Worm (Caenorhabditis elegans) whole organism, dauer: ENCODE data around the gene F54D10.7.
"Not testable (repeated sequence)": the region's sequence is repeated elsewhere in the genome, so short reads cannot be mapped to it uniquely, and the experiment has no call there.

ENCODE experiments used
- unc-62 ChIP-seq: sonication (generic microtip); optimal IDR thresholded peaks from 2 replicates; lab custom pipeline; 2017; ENCODE audit warnings: missing biosample characterization, missing genetic modification reagents, missing genetic modification characterization

F54D10.7 gene

DNA sequence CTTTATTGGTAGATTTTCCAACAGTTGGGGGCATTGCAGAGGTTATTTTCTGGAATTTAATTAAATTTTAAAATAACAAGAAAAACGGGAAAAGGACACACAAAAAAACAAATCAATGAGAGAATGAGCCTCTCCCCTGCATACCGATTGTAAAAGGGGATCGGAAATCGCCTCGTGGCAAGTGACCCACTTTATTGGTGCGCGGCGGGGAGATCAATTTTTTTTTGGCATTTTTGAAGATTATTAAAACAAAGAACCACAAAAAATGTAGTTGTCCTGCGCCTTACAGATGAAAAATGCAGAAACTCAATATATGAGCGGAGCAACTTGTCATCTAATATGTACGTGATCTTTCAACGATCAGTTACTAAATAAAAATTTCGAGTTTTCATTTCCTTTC is at the start of gene F54D10.7:
F54D10.7 (minus strand) TSS at position 49 of the 400 bp plus-strand sequence.
- no peak for TF ChIP-seq unc-62 (GFP tag; lab: Kevin White, UChicago)

DNA sequence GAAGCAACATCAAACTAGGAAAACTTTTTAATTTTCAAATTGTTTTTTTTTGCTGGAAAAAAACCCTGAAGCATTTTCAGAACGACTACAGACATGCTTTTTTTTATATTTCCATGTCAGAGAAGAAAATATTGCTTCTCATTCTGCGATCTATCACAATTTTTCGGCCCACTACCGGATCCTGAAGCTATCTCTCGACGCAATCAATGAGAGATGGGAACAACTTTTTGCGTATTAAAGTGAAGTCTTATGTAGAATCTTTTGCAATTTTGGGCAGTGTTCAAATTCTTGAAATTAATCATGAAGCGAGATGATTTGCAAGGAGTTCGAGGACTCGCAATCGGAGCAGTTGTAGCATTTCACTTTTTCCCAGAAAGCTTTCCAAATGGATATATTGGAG is 48.5 kb upstream of the F54D10.7 start, which contains the start of gene oac-10:
oac-10 (plus strand) TSS at position 301 of the 400 bp plus-strand sequence.
- no peak for TF ChIP-seq unc-62 (GFP tag; lab: Kevin White, UChicago)

DNA sequence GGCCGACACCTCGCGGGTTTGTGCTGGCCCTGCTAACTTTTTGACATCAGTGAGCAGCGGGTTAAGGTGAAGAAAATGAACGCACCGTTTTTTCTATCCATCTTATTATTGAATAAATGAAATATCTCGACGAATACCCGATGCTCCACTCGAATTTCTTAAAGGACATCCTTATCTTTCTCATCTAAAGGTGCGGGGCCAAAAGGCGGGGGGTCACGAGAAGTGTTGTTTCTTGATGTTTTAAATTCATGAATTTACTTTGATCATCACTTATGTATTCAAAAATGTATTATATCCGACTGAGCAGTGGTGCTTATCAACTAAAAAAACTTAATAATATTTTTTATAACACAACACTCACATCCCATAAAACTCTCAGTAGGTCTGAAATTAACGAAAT is 43.6 kb upstream of the F54D10.7 start, which contains the start of gene nhr-261:
nhr-261 (minus strand) TSS at position 101 of the 400 bp plus-strand sequence.
- no peak for TF ChIP-seq unc-62 (GFP tag; lab: Kevin White, UChicago)

DNA sequence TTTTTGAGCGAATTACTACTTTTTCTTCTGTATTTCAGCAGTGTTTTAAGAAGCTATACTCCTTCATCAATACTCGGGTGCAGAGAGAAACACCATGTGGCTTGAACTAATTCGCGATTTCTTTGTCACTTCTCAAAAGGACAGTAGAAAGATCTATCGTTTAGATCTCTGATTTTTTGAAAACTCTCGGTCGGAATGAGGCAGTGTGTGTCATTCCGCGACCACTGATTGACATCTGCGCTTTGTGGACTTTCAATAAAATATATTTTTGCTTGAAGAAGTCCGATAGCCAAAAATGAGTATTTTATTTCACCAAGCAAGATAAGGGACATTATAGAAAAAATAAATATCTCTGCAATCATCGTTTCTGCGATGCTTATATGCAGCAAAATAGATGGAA is 41.0 kb upstream of the F54D10.7 start:
- no peak for TF ChIP-seq unc-62 (GFP tag; lab: Kevin White, UChicago)

DNA sequence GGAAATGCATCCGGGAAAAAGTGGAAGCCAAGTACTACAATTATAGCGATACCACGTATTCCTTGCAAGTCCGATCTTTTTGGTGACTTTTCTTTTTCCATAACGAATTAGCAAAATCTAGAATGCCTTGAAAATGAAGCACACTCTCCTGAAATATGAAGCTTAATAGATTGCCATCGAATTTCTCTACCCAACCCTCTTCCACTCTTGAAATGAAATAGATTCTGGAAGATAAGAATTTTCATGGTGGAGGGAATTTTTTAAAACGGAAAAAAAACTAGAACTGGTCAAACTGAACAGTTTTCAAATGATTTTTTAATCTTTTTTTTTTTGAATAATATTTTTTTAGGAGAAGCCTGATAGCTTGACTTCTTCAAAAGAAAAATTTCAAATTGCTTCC is 39.7 kb upstream of the F54D10.7 start, which contains the start of gene oac-11:
oac-11 (minus strand) TSS at position 101 of the 400 bp plus-strand sequence.
- TF ChIP-seq unc-62 (GFP tag; lab: Kevin White, UChicago): no peak

DNA sequence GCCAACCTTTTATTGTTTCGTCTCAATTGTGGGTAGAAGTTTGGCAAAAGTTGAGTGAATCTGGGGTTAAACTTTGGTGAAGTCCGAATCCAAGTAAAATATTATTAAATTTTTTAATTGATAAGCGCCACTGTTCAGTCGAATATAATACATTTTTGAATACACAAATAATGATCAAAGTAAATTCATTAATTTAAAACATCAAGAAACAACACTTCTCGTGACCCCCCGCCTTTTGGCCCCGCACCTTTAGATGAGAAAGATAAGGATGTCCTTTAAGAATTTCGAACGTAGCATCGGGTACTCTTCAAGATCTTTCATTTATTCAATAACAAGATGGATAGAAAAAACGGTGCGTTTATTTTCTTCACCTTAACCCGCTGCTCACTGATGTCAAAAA is 31.6 kb upstream of the F54D10.7 start, which contains the start of gene nhr-257:
nhr-257 (plus strand) TSS at position 301 of the 400 bp plus-strand sequence.
- TF ChIP-seq unc-62 (GFP tag; lab: Kevin White, UChicago): no peak

DNA sequence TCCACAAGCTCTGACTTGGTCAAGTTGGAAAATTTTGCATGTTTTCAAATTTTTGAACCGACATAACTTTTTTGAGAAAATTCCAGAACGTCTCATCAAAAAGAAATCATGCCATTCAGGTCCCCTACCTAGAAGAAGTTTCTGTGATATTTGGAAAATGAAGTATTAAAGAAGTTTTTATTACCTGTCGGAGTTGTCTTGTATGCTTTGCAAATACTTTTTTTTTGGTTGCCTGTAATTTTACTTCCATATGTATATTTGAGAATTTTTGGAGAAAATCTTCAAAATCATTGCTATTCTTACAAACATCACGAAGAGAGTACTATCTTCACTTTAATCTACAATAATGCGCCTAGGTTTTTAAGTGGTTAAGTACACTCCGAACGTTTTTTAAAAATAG is 29.6 kb upstream of the F54D10.7 start, which contains the start of gene nhr-72:
nhr-72 (minus strand) TSS at position 101 of the 400 bp plus-strand sequence.
- TF ChIP-seq unc-62 (GFP tag; lab: Kevin White, UChicago): no peak

DNA sequence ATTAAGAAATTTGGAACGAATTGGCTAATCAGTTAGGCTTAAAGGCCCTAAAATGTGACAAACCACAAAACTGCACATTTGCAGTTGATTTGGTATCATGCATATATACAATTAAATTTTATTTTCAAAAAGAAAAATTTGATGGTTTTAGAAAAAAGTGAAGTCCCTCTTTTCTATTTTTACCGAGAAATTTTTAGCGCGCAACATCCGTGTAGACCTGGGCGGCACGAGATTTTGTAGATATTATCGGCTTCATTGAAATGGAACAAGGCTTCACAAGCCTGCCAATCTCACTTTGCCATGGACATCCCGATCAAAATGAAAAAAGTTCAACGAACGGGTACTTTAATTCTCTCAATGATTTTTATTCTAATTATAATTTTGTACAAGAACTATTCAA is 24.9 kb upstream of the F54D10.7 start, which contains the start of gene C17A2.2:
C17A2.2 (plus strand) TSS at position 301 of the 400 bp plus-strand sequence.
- no peak for TF ChIP-seq unc-62 (GFP tag; lab: Kevin White, UChicago)

DNA sequence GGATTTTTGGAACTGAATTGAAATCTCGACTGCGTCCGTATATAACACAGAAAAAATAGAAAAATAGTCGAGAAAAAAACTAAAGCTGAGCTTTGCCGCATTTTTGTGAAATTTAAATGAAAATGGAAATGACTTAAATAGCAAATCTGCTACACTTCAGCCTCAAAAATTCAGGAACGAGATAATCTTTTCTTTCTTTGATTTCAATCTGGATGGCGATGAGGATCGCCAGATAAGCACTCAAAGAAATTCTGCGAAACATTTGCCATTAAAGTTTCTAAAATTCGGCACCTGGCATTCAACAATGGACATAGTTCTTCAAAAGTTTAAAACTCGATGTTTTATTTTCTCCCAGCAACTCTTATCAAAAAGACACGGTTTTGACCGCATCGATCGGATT is 22.2 kb upstream of the F54D10.7 start, which contains the start of the genes C17A2.7 and C17A2.3:
C17A2.7 (minus strand) TSS at position 101 of the 400 bp plus-strand sequence.
C17A2.3 (plus strand) TSS at position 305 of the 400 bp plus-strand sequence.
- no peak for TF ChIP-seq unc-62 (GFP tag; lab: Kevin White, UChicago)

DNA sequence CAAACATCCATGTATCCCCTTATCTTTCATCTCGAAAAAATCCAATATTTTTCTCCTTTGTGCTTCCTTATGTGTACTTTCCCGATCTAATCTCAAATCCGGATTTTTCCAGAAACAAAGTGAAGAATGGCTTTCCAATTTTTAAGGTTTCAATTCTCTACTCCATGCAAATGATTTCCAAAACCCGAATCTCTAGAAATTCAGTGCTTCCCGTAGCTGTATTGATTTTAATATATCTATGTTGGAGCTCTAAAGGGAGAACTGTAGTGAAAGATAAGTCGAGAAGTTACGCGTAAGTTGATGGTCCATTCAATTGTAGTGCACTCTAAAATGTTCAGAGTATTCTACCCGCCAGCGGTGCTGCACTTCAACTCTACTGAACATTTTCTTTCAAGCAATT is 18.5 kb upstream of the F54D10.7 start, which contains the start of gene C17A2.4:
C17A2.4 (plus strand) TSS at position 301 of the 400 bp plus-strand sequence.
- no peak for TF ChIP-seq unc-62 (GFP tag; lab: Kevin White, UChicago)

DNA sequence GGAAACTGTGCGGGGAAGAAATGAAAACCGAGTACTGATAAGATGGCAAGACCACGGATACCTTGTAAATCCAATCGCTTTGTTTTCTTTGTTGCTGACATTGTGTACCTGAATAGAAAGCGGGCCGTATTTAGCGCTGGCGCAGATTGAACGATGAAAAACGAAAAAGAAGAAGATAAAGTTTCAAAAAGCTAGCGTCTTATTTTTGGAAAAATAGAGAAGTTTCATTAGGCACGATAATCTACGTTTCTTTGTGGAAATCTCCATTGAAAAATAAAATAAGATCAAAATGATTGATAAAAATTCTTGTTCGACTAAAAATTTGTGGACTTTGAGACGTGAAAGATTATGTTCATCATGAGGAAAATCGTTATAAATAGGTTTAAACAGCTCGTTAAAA is 14.8 kb upstream of the F54D10.7 start, which contains the start of gene oac-4:
oac-4 (minus strand) TSS at position 101 of the 400 bp plus-strand sequence.
- no peak for TF ChIP-seq unc-62 (GFP tag; lab: Kevin White, UChicago)

DNA sequence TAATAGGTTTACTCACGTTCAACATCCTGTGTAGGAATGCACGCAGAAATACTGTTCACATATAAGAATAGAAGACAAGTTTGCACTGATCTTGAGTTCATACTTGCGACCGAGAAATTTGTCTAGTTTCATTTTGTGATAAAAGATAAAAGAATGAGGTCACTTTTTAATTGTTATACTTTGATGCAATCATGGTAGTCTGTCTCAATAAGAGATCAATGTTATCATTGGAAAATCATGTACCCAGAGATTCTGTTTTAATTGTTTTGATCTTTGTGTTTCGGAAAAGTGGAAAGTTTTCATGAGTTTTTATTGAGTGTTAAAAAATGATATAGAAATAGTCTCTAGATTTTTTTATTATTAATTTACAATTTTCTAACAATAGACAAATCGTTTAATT is 11.3 kb upstream of the F54D10.7 start, which contains the start of gene F54D10.9:
F54D10.9 (minus strand) TSS at position 101 of the 400 bp plus-strand sequence.
- TF ChIP-seq unc-62 (GFP tag; lab: Kevin White, UChicago): no peak

DNA sequence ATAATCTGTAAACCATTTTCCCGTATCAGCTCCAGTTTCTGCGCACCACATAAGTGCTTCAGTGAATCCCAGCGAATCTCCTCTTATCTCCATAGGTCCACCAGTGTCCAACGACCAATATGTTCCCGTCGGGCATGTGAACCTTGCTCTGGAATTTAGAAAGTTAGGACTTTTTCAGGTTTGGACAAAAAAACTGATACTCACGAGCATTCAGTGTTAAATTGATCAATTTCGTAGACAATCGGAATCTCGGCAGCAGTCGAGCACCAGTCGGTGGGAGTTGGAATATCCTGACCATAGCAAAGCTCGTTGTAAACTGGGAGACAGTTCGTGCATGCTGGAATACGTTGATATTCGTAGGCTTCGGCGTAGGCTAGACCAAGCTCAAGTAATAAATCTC is 8.5 kb upstream of the F54D10.7 start:
- TF ChIP-seq unc-62 (GFP tag; lab: Kevin White, UChicago): no peak

DNA sequence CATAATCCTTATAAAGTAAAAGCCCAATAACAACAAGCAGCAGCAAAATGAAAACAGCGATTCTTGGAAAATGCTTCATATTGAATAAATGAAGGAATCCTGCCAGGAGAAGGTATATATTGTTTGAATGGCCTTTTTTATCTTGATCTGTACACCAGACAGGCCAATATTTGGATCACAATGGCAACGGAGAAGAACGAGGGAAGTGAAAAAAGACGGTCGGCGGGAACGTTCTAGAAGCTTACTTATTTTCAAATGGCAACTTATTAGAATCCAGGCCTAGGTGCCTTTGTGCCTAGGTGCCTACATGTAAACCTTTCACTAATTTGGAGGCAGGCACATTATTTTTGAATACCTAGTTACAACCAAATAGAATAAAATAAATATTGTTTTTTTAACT is 6.7 kb upstream of the F54D10.7 start, which contains the start of gene F54D10.8:
F54D10.8 (minus strand) TSS at position 101 of the 400 bp plus-strand sequence.
- TF ChIP-seq unc-62 (GFP tag; lab: Kevin White, UChicago): no peak

DNA sequence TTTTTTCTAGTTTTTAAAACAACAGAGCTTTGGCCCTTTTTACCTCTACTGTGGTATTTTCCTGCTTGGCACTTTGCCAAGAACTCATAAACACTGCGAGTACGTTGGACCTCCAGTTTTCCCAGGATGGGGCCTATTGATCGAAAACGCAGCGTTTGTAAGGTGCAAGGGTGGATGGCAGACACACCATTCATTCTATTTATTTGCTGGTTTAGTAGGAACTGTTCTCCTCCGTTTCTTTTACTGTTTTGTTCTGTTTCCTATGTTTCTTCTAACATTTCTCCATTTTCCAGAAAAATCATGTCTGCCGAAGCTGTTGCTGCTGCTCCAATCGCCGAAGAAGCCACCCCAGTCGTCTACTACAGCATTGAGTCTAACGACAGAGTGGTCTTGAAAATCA is 2.8 kb upstream of the F54D10.7 start, which contains the start of gene skr-15:
skr-15 (plus strand) TSS at position 301 of the 400 bp plus-strand sequence.
- no peak for TF ChIP-seq unc-62 (GFP tag; lab: Kevin White, UChicago)

DNA sequence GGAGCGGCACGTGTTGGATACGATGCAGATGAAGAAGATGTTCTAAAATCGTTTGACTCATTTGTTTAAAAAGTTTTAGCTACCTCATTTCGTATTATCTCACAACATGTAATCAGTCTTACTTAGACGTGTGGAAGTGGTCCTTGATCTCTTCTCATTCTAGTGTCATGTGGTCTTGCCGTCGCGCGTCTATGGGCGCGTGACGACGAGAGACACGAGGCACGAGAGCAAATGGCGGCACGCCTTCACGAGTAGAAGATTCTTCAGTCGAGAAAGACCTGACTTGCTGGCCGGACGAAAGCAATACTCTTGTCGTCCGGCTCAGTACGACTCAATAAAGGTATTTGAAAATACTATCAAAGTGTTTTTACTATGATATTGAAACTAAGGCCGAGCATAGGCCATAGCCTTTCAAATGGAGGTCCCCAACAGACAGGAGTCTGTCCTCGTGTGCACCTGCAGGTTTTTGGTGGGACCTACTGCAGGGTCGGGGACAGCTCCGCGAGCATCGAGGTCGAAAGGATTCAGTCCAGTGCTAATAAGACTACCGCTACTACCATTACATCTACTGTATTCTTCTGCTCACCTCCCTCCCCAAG is 4.7 kb downstream of the F54D10.7 start, which contains the start of gene fbxa-24:
fbxa-24 (plus strand) TSS at position 276 of the 599 bp plus-strand sequence.
- TF ChIP-seq unc-62 (GFP tag; lab: Kevin White, UChicago): not testable (repeated sequence)
